Worm (Caenorhabditis elegans) whole organism, L1 larva: ENCODE measurements around the gene tag-164.

Source experiments
- ceh-8 ChIP-seq: fragments of 200-800 bp; sonication (Bioruptor generic); optimal IDR thresholded peaks from 2 replicates; lab custom pipeline; 2018; ENCODE audit warnings: mild to moderate bottlenecking, missing genetic modification characterization, moderate library complexity, missing compliant biosample characterization
- efl-1 ChIP-seq, 4 experiments: fragments of 150-350 bp; optimal IDR thresholded peaks in 3 of 4; peaks in 1 of 4; 1 replicate in 1 of 4; 2 replicates in 3 of 4; lab custom pipeline; 2014; ENCODE audit warnings: missing biosample characterization in 2 of 4, missing genetic modification characterization in 2 of 4, missing genetic modification reagents in 2 of 4
- fkh-10 ChIP-seq: sonication (generic microtip); optimal IDR thresholded peaks from 2 replicates; lab custom pipeline; 2017; ENCODE audit warnings: missing biosample characterization, missing genetic modification reagents, missing genetic modification characterization
- jun-1 ChIP-seq: fragments of 150-350 bp; optimal IDR thresholded peaks from 2 replicates; lab custom pipeline; 2014; ENCODE audit warnings: missing biosample characterization, missing genetic modification reagents, missing genetic modification characterization
- lin-14 ChIP-seq: fragments of 200-800 bp; sonication (Bioruptor generic); optimal IDR thresholded peaks from 2 replicates; lab custom pipeline; 2018; ENCODE audit warnings: mild to moderate bottlenecking, missing genetic modification characterization, moderate library complexity, missing compliant biosample characterization
- lin-39 ChIP-seq: fragments of 150-350 bp; optimal IDR thresholded peaks from 2 replicates; lab custom pipeline; 2014; ENCODE audit warnings: missing biosample characterization, missing genetic modification reagents, missing genetic modification characterization
- lsy-2 ChIP-seq, 2 experiments: fragments of 150-350 bp; optimal IDR thresholded peaks; 2 replicates each; lab custom pipeline; 2014; ENCODE audit warnings: missing biosample characterization in 2 of 2, missing genetic modification characterization in 2 of 2
- nhr-11 ChIP-seq: fragments of 150-350 bp; optimal IDR thresholded peaks from 2 replicates; lab custom pipeline; 2014; ENCODE audit warnings: missing biosample characterization, missing genetic modification characterization
- nhr-237 ChIP-seq: fragments of 150-350 bp; optimal IDR thresholded peaks from 2 replicates; lab custom pipeline; 2014; ENCODE audit warnings: missing biosample characterization, missing genetic modification characterization
- nhr-77 ChIP-seq: fragments of 150-350 bp; optimal IDR thresholded peaks from 2 replicates; lab custom pipeline; 2014; ENCODE audit warnings: missing biosample characterization, missing genetic modification characterization
- pqm-1 ChIP-seq: sonication (generic microtip); optimal IDR thresholded peaks from 3 replicates; lab custom pipeline; 2017; ENCODE audit warnings: missing biosample characterization, missing genetic modification characterization
- sox-4 ChIP-seq: sonication (generic microtip); optimal IDR thresholded peaks from 2 replicates; lab custom pipeline; 2016; ENCODE audit warnings: missing genetic modification characterization, missing compliant biosample characterization
- unc-130 ChIP-seq: fragments of 150-350 bp; optimal IDR thresholded peaks from 2 replicates; lab custom pipeline; 2017; ENCODE audit warnings: missing biosample characterization, missing genetic modification characterization, inconsistent platforms
- ztf-4 ChIP-seq: fragments of 150-350 bp; optimal IDR thresholded peaks from 2 replicates; lab custom pipeline; 2014; ENCODE audit warnings: missing biosample characterization, missing genetic modification characterization

ce11 chrIII:13471504-13471903, 12.2 kb downstream of the tag-164 start, which contains the start of gene pssy-2:
- no peak for TF ChIP-seq pqm-1 (tag; lab: Kevin White, UChicago)
- no peak for TF ChIP-seq unc-130 (tag; lab: Kevin White, UChicago)
- no peak for TF ChIP-seq jun-1 (tag; lab: Kevin White, UChicago)
- TF ChIP-seq nhr-11 (tag; lab: Kevin White, UChicago), result no peak
- no peak for TF ChIP-seq nhr-237 (tag; lab: Kevin White, UChicago)
- no peak for TF ChIP-seq sox-4 (tag; lab: Kevin White, UChicago)
- no peak for TF ChIP-seq nhr-77 (tag; lab: Kevin White, UChicago)
- TF ChIP-seq lsy-2 (tag; optimal IDR thresholded peaks at IDR 0.05; lab: Kevin White, UChicago), result no peak
- TF ChIP-seq lin-39 (tag; lab: Kevin White, UChicago), result no peak
- no peak for TF ChIP-seq fkh-10 (GFP tag; lab: Kevin White, UChicago)
- no peak for TF ChIP-seq ceh-8
- no peak for TF ChIP-seq efl-1 (optimal IDR thresholded peaks at IDR 0.05; lab: Kevin White, UChicago)
- no peak for TF ChIP-seq efl-1 (GFP tag; optimal IDR thresholded peaks at IDR 0.05 in 1 of 2; lab: Kevin White, UChicago)
- TF ChIP-seq lin-14 (GFP tag; lab: Kevin White, UChicago), result no peak
- TF ChIP-seq ztf-4, result no peak
